Fruit fly (Drosophila melanogaster): ENCODE data around the gene CG6418.

The CG6418 gene

dm6 chr3L:10847790-10848492, 30.9 kb downstream of the CG6418 start (continued):
- no peak; the same call in 2 of the 3 replicates for TF ChIP-seq z (GFP tag; IDR thresholded peaks at IDR 0.05)
- TF ChIP-seq dpn (GFP tag; optimal IDR thresholded peaks at IDR 0.05), result peak in 1 of 2 experiments; percentile 17
- peak; percentile 11 for TF ChIP-seq stwl (tag; optimal IDR thresholded peaks at IDR 0.05)
- TF ChIP-seq CG10543 (GFP tag; optimal IDR thresholded peaks at IDR 0.05), result no peak
- no peak for TF ChIP-seq CG17912 (GFP tag; optimal IDR thresholded peaks at IDR 0.05)
- no peak for TF ChIP-seq CG9797 (GFP tag; optimal IDR thresholded peaks at IDR 0.05)
- no peak for TF ChIP-seq Gsc (GFP tag; IDR thresholded peaks at IDR 0.05)
- no peak for TF ChIP-seq Hmx (GFP tag; optimal IDR thresholded peaks at IDR 0.05)
- no peak for TF ChIP-seq odd (GFP tag; optimal IDR thresholded peaks at IDR 0.05)
- no peak for TF ChIP-seq Hand (GFP tag; optimal IDR thresholded peaks at IDR 0.05)
- TF ChIP-seq fd3F (GFP tag; optimal IDR thresholded peaks at IDR 0.05), result no peak
- no peak for TF ChIP-seq Myb (GFP tag; optimal IDR thresholded peaks at IDR 0.05)
- TF ChIP-seq NFAT (GFP tag; IDR thresholded peaks at IDR 0.05), result 0 out of 2 replicates have a peak, but pooled peaks have one; percentile 20
- TF ChIP-seq org-1 (GFP tag; optimal IDR thresholded peaks at IDR 0.05), result peak; percentile 39
- no peak for TF ChIP-seq jing (GFP tag; optimal IDR thresholded peaks at IDR 0.05)
- TF ChIP-seq pita (GFP tag; optimal IDR thresholded peaks at IDR 0.05), result no peak
- peak; percentile 69 for TF ChIP-seq phol (tag; optimal IDR thresholded peaks at IDR 0.05)
- TF ChIP-seq CG10979 (tag; optimal IDR thresholded peaks at IDR 0.05), result peak; percentile 75
- TF ChIP-seq CG33557 (GFP tag; optimal IDR thresholded peaks at IDR 0.05), result peak; percentile 47
- TF ChIP-seq croc (GFP tag; conservative IDR thresholded peaks at IDR 0.05), result no peak
- TF ChIP-seq Hr78 (GFP tag; optimal IDR thresholded peaks at IDR 0.05), result no peak
- peak; percentile 70 for TF ChIP-seq CG17829 (tag; optimal IDR thresholded peaks at IDR 0.05)
- no peak for TF ChIP-seq CG15073 (GFP tag; optimal IDR thresholded peaks at IDR 0.05)
- TF ChIP-seq run (tag; optimal IDR thresholded peaks at IDR 0.05), result no peak
- no peak for TF ChIP-seq ssp (GFP tag; IDR thresholded peaks at IDR 0.05)
- TF ChIP-seq grau (tag; optimal IDR thresholded peaks at IDR 0.05), result peak; percentile 45
- no peak; the same call in none of the 3 replicates for TF ChIP-seq row (GFP tag; IDR thresholded peaks at IDR 0.05)
- TF ChIP-seq CG7372 (GFP tag; IDR thresholded peaks at IDR 0.05), result no peak
- TF ChIP-seq CG6683 (GFP tag; optimal IDR thresholded peaks at IDR 0.05), result no peak
- TF ChIP-seq cad (GFP tag; optimal IDR thresholded peaks at IDR 0.05), result no peak
- TF ChIP-seq chn (GFP tag; optimal IDR thresholded peaks at IDR 0.05), result peak; percentile 41
- no peak for TF ChIP-seq Asciz (GFP tag; optimal IDR thresholded peaks at IDR 0.05)
- TF ChIP-seq Max (GFP tag; optimal IDR thresholded peaks at IDR 0.05), result no peak
- no peak for TF ChIP-seq sc (optimal IDR thresholded peaks at IDR 0.05)
- peak; percentile 24 for TF ChIP-seq sc (GFP tag; optimal IDR thresholded peaks at IDR 0.05)
- TF ChIP-seq CG6791 (GFP tag; IDR thresholded peaks at IDR 0.05; ENCODE audit: partially characterized antibody), result peak; percentile 29; the same call in 1 of the 3 replicates
- TF ChIP-seq prd (optimal IDR thresholded peaks at IDR 0.05), result no peak
- peak; percentile 62; the same call in 1 of the 3 replicates for TF ChIP-seq prd (GFP tag; IDR thresholded peaks at IDR 0.05)
- TF ChIP-seq cato (GFP tag; optimal IDR thresholded peaks at IDR 0.05; ENCODE audit: borderline replicate concordance), result peak; percentile 2
- TF ChIP-seq Lhr (GFP tag; optimal IDR thresholded peaks at IDR 0.05), result no peak
- TF ChIP-seq gem (tag; optimal IDR thresholded peaks at IDR 0.05), result peak; percentile 72
- no peak for TF ChIP-seq CG10321 (GFP tag; IDR thresholded peaks at IDR 0.05)
- no peak for TF ChIP-seq ro (GFP tag; IDR thresholded peaks at IDR 0.05)
- no peak for TF ChIP-seq pho (GFP tag; optimal IDR thresholded peaks at IDR 0.05)
- peak; percentile 19 for TF ChIP-seq CG13894 (tag; optimal IDR thresholded peaks at IDR 0.05)
- TF ChIP-seq Stat92E (GFP tag; optimal IDR thresholded peaks at IDR 0.05), result no peak
- no peak for TF ChIP-seq mirr (GFP tag; optimal IDR thresholded peaks at IDR 0.05)
- TF ChIP-seq Trl (optimal IDR thresholded peaks at IDR 0.05), result no peak
- TF ChIP-seq Trl (GFP tag; optimal IDR thresholded peaks at IDR 0.05), result no peak
- no peak for TF ChIP-seq aop (GFP tag; IDR thresholded peaks at IDR 0.05)
